Worm (Caenorhabditis elegans) whole organism, L3 larva: ENCODE measurements around the gene F36H1.11.

Source experiments
- R02D3.7 ChIP-seq: fragments of 150-350 bp; optimal IDR thresholded peaks from 2 replicates; lab custom pipeline; 2014; ENCODE audit warnings: missing biosample characterization, missing genetic modification characterization
- ZK546.5 ChIP-seq: sonication (generic microtip); optimal IDR thresholded peaks from 2 replicates; lab custom pipeline; 2017; ENCODE audit warnings: missing biosample characterization, missing genetic modification characterization
- aly-2 ChIP-seq: fragments of 150-350 bp; optimal IDR thresholded peaks from 2 replicates; lab custom pipeline; 2014; ENCODE audit warnings: missing biosample characterization, missing genetic modification characterization
- ama-1 ChIP-seq: fragments of 150-350 bp; optimal IDR thresholded peaks from 2 replicates; lab custom pipeline; 2018
- ceh-16 ChIP-seq: sonication (generic microtip); optimal IDR thresholded peaks from 2 replicates; lab custom pipeline; 2017; ENCODE audit warnings: missing biosample characterization, missing genetic modification characterization
- ceh-28 ChIP-seq: fragments of 150-350 bp; optimal IDR thresholded peaks from 2 replicates; lab custom pipeline; 2014; ENCODE audit warnings: missing biosample characterization, missing genetic modification reagents, missing genetic modification characterization
- ceh-82 ChIP-seq: fragments of 150-350 bp; optimal IDR thresholded peaks from 2 replicates; lab custom pipeline; 2014; ENCODE audit warnings: missing biosample characterization, missing genetic modification characterization
- ceh-9 ChIP-seq: sonication (generic microtip); optimal IDR thresholded peaks from 2 replicates; lab custom pipeline; 2018; ENCODE audit warnings: missing biosample characterization, missing genetic modification characterization
- daf-12 ChIP-seq: fragments of 150-350 bp; optimal IDR thresholded peaks from 2 replicates; lab custom pipeline; 2014; ENCODE audit warnings: missing biosample characterization, missing genetic modification reagents, missing genetic modification characterization
- egl-27 ChIP-seq: sonication (generic microtip); optimal IDR thresholded peaks from 4 replicates; lab custom pipeline; 2017; ENCODE audit warnings: missing biosample characterization, missing genetic modification reagents, missing genetic modification characterization
- egl-5 ChIP-seq: fragments of 150-350 bp; optimal IDR thresholded peaks from 2 replicates; lab custom pipeline; 2017; ENCODE audit warnings: missing biosample characterization, missing genetic modification reagents, missing genetic modification characterization, inconsistent platforms
- elt-1 ChIP-seq: fragments of 150-350 bp; optimal IDR thresholded peaks from 2 replicates; lab custom pipeline; 2014; ENCODE audit warnings: missing biosample characterization, missing genetic modification characterization
- elt-2 ChIP-seq: sonication (generic microtip); optimal IDR thresholded peaks from 2 replicates; lab custom pipeline; 2016; ENCODE audit warnings: missing genetic modification reagents, mild to moderate bottlenecking, missing genetic modification characterization, missing compliant biosample characterization
- elt-3 ChIP-seq, 3 experiments: fragments of 150-350 bp in 1 of 3; sonication (generic microtip) in 2 of 3; optimal IDR thresholded peaks; 2 replicates in 2 of 3; 4 replicates in 1 of 3; lab custom pipeline; 2014 to 2017; ENCODE audit warnings: missing biosample characterization in 3 of 3, missing genetic modification characterization in 3 of 3
- eor-1 ChIP-seq, 2 experiments: fragments of 150-350 bp; optimal IDR thresholded peaks; 2 replicates each; lab custom pipeline; 2014 to 2018; ENCODE audit warnings: missing biosample characterization in 2 of 2, missing genetic modification characterization in 2 of 2
- fkh-10 ChIP-seq: sonication (generic microtip); optimal IDR thresholded peaks from 2 replicates; lab custom pipeline; 2017; ENCODE audit warnings: missing biosample characterization, missing genetic modification reagents, missing genetic modification characterization
- fkh-2 ChIP-seq: fragments of 150-350 bp; optimal IDR thresholded peaks from 2 replicates; lab custom pipeline; 2014; ENCODE audit warnings: missing biosample characterization, missing genetic modification reagents, missing genetic modification characterization
- fos-1 ChIP-seq: fragments of 150-350 bp; optimal IDR thresholded peaks from 2 replicates; lab custom pipeline; 2014; ENCODE audit warnings: missing biosample characterization, missing genetic modification characterization
- hmg-11 ChIP-seq: sonication (generic microtip); optimal IDR thresholded peaks from 2 replicates; lab custom pipeline; 2016; ENCODE audit warnings: missing genetic modification characterization, missing compliant biosample characterization
- jun-1 ChIP-seq: fragments of 150-350 bp; optimal IDR thresholded peaks from 2 replicates; lab custom pipeline; 2014; ENCODE audit warnings: missing biosample characterization, missing genetic modification reagents, missing genetic modification characterization
- lin-15B ChIP-seq: fragments of 150-350 bp; optimal IDR thresholded peaks from 2 replicates; lab custom pipeline; 2014; ENCODE audit warnings: missing biosample characterization, missing genetic modification characterization
- lin-39 ChIP-seq: fragments of 150-350 bp; optimal IDR thresholded peaks from 2 replicates; lab custom pipeline; 2018; ENCODE audit warnings: missing biosample characterization, missing genetic modification reagents, missing genetic modification characterization
- lsy-12 ChIP-seq: sonication (generic microtip); optimal IDR thresholded peaks from 2 replicates; lab custom pipeline; 2016; ENCODE audit warnings: mild to moderate bottlenecking, missing genetic modification characterization, missing compliant biosample characterization
- mdl-1 ChIP-seq: fragments of 150-350 bp; optimal IDR thresholded peaks from 2 replicates; lab custom pipeline; 2014; ENCODE audit warnings: missing biosample characterization, missing genetic modification characterization
- mml-1 ChIP-seq: fragments of 150-350 bp; sonication (generic microtip); optimal IDR thresholded peaks from 3 replicates; lab custom pipeline; 2014; ENCODE audit warnings: missing biosample characterization, missing genetic modification characterization
- nfya-1 ChIP-seq: sonication (generic microtip); optimal IDR thresholded peaks from 2 replicates; lab custom pipeline; 2017; ENCODE audit warnings: missing genetic modification characterization, mild to moderate bottlenecking, missing compliant biosample characterization, antibody characterized with exemption, moderate library complexity; ENCODE audit not compliant: insufficient read depth
- nhr-11 ChIP-seq: fragments of 150-350 bp; optimal IDR thresholded peaks from 2 replicates; lab custom pipeline; 2014; ENCODE audit warnings: missing biosample characterization, missing genetic modification characterization
- nhr-12 ChIP-seq: fragments of 150-350 bp; optimal IDR thresholded peaks from 2 replicates; lab custom pipeline; 2014; ENCODE audit warnings: missing biosample characterization, missing genetic modification characterization
- nhr-23 ChIP-seq: fragments of 150-350 bp; optimal IDR thresholded peaks from 2 replicates; lab custom pipeline; 2014; ENCODE audit warnings: missing biosample characterization, missing genetic modification reagents, missing genetic modification characterization
- nhr-237 ChIP-seq: fragments of 150-350 bp; optimal IDR thresholded peaks from 2 replicates; lab custom pipeline; 2014; ENCODE audit warnings: missing biosample characterization, missing genetic modification characterization
- nhr-25 ChIP-seq: sonication (generic microtip); optimal IDR thresholded peaks from 2 replicates; lab custom pipeline; 2017; ENCODE audit warnings: missing biosample characterization, missing genetic modification characterization
- nhr-28 ChIP-seq: fragments of 150-350 bp; optimal IDR thresholded peaks from 2 replicates; lab custom pipeline; 2014; ENCODE audit warnings: missing biosample characterization, missing genetic modification characterization
- nhr-43 ChIP-seq: sonication (generic microtip); optimal IDR thresholded peaks from 2 replicates; lab custom pipeline; 2016; ENCODE audit warnings: mild to moderate bottlenecking, missing genetic modification characterization, missing compliant biosample characterization; ENCODE audit not compliant: poor library complexity, severe bottlenecking
- nhr-67 ChIP-seq: fragments of 150-350 bp; optimal IDR thresholded peaks from 2 replicates; lab custom pipeline; 2014; ENCODE audit warnings: missing biosample characterization, missing genetic modification characterization
- nhr-76 ChIP-seq: fragments of 150-350 bp; sonication (generic microtip); optimal IDR thresholded peaks from 5 replicates; lab custom pipeline; 2014; ENCODE audit warnings: missing biosample characterization, missing genetic modification characterization
- nhr-77 ChIP-seq: fragments of 150-350 bp; optimal IDR thresholded peaks from 2 replicates; lab custom pipeline; 2014; ENCODE audit warnings: missing biosample characterization, missing genetic modification characterization
- pha-4 ChIP-seq: fragments of 150-350 bp; optimal IDR thresholded peaks from 2 replicates; lab custom pipeline; 2014; ENCODE audit warnings: missing biosample characterization, missing genetic modification reagents, missing genetic modification characterization
- pqm-1 ChIP-seq: fragments of 150-350 bp; optimal IDR thresholded peaks from 2 replicates; lab custom pipeline; 2017; ENCODE audit warnings: missing biosample characterization, missing genetic modification characterization, inconsistent platforms
- sea-2 ChIP-seq: fragments of 150-350 bp; sonication (generic microtip); optimal IDR thresholded peaks from 4 replicates; lab custom pipeline; 2014; ENCODE audit warnings: missing biosample characterization, missing genetic modification reagents, missing genetic modification characterization
- skn-1 ChIP-seq: fragments of 150-350 bp; optimal IDR thresholded peaks from 2 replicates; lab custom pipeline; 2014; ENCODE audit warnings: missing biosample characterization, missing genetic modification characterization
- snpc-4 ChIP-seq: fragments of 150-350 bp; optimal IDR thresholded peaks from 2 replicates; lab custom pipeline; 2014; ENCODE audit warnings: missing biosample characterization, missing genetic modification characterization
- unc-39 ChIP-seq: sonication (generic microtip); optimal IDR thresholded peaks from 4 replicates; lab custom pipeline; 2017; ENCODE audit warnings: missing biosample characterization, missing genetic modification characterization
- unc-62 ChIP-seq: fragments of 150-350 bp; sonication (generic microtip); optimal IDR thresholded peaks from 4 replicates; lab custom pipeline; 2014; ENCODE audit warnings: missing biosample characterization, missing genetic modification reagents, missing genetic modification characterization
- zag-1 ChIP-seq: fragments of 150-350 bp; optimal IDR thresholded peaks from 2 replicates; lab custom pipeline; 2014; ENCODE audit warnings: missing biosample characterization, missing genetic modification characterization
- ztf-11 ChIP-seq: fragments of 150-350 bp; optimal IDR thresholded peaks from 2 replicates; lab custom pipeline; 2014; ENCODE audit warnings: missing biosample characterization, missing genetic modification characterization
- ztf-4 ChIP-seq: fragments of 150-350 bp; optimal IDR thresholded peaks from 2 replicates; lab custom pipeline; 2014; ENCODE audit warnings: missing biosample characterization, missing genetic modification characterization

Gene F36H1.11

ce11 chrIV:11025941-11026340 lies 23.0 kb upstream of the F36H1.11 start (continued):
- TF ChIP-seq egl-27 (tag; lab: Kevin White, UChicago) (no peak), nhr-67 (tag; lab: Kevin White, UChicago) (no peak), elt-3 (tag; optimal IDR thresholded peaks at IDR 0.05; lab: Kevin White, UChicago) (peak in 1 of 3 experiments; percentile 8), nhr-23 (tag; lab: Kevin White, UChicago) (no peak), mdl-1 (no peak)

ce11 chrIV:11026648-11027047 lies 22.3 kb upstream of the F36H1.11 start:
- TF ChIP-seq nhr-25 (tag; lab: Kevin White, UChicago), result no peak
- no peak for TF ChIP-seq pqm-1
- TF ChIP-seq snpc-4 (tag; lab: Kevin White, UChicago), result peak; percentile 5
- TF ChIP-seq nhr-11 (tag; lab: Kevin White, UChicago), result no peak
- no peak for TF ChIP-seq lsy-12 (tag; lab: Kevin White, UChicago)
- TF ChIP-seq fkh-10 (GFP tag; lab: Kevin White, UChicago), result no peak
- TF ChIP-seq unc-39, result no peak
- TF ChIP-seq pha-4 (tag; lab: Kevin White, UChicago), result no peak
- TF ChIP-seq lin-15B (tag; lab: Kevin White, UChicago), result peak; percentile 31
- TF ChIP-seq nhr-28 (tag; lab: Kevin White, UChicago), result no peak
- TF ChIP-seq skn-1 (tag; lab: Kevin White, UChicago), result peak; percentile 31
- no peak for TF ChIP-seq jun-1 (tag; lab: Kevin White, UChicago)
- TF ChIP-seq nhr-12 (tag; lab: Kevin White, UChicago), result no peak
- TF ChIP-seq unc-62 (GFP tag; lab: Kevin White, UChicago), result no peak
- no peak for TF ChIP-seq ztf-4 (tag; lab: Kevin White, UChicago)
- TF ChIP-seq egl-5 (tag; lab: Kevin White, UChicago), result no peak
- peak; percentile 0 for TF ChIP-seq elt-2 (tag; lab: Kevin White, UChicago)
- no peak for TF ChIP-seq ceh-16 (tag; lab: Kevin White, UChicago)
- no peak for TF ChIP-seq eor-1 (tag; optimal IDR thresholded peaks at IDR 0.05; lab: Kevin White, UChicago)
- TF ChIP-seq ceh-9 (tag; lab: Kevin White, UChicago), result no peak
- no peak for TF ChIP-seq nfya-1

- TF ChIP-seq elt-3 (tag; optimal IDR thresholded peaks at IDR 0.05; lab: Kevin White, UChicago), result no peak
- peak; percentile 94 for TF ChIP-seq nhr-25 (tag; lab: Kevin White, UChicago)
- TF ChIP-seq nhr-12 (tag; lab: Kevin White, UChicago), result no peak
- TF ChIP-seq unc-39, result no peak
- peak; percentile 58 for TF ChIP-seq lsy-12 (tag; lab: Kevin White, UChicago)
- no peak for TF ChIP-seq ceh-16 (tag; lab: Kevin White, UChicago)
- peak; percentile 87 for TF ChIP-seq hmg-11
- TF ChIP-seq ztf-11, result no peak
- peak; percentile 94 for TF ChIP-seq nhr-23 (tag; lab: Kevin White, UChicago)
- no peak for TF ChIP-seq fkh-2 (tag; lab: Kevin White, UChicago)
- peak; percentile 77 for TF ChIP-seq jun-1 (tag; lab: Kevin White, UChicago)
- TF ChIP-seq nhr-28 (tag; lab: Kevin White, UChicago), result no peak
- no peak for TF ChIP-seq ceh-82 (tag; lab: Kevin White, UChicago)
- peak; percentile 72 for TF ChIP-seq elt-2 (tag; lab: Kevin White, UChicago)
- TF ChIP-seq nhr-237 (tag; lab: Kevin White, UChicago), result no peak
- peak; percentile 80 for TF ChIP-seq nhr-43 (tag; lab: Kevin White, UChicago)
- TF ChIP-seq nhr-67 (tag; lab: Kevin White, UChicago), result no peak
- TF ChIP-seq ztf-4 (tag; lab: Kevin White, UChicago), result no peak
- peak; percentile 90 for TF ChIP-seq nfya-1
- TF ChIP-seq zag-1, result peak; percentile 53
- peak; percentile 73 for TF ChIP-seq fos-1 (tag; lab: Kevin White, UChicago)
- peak; percentile 69 for TF ChIP-seq pqm-1
- no peak for TF ChIP-seq egl-5 (tag; lab: Kevin White, UChicago)
- peak; percentile 63 for TF ChIP-seq ceh-9 (tag; lab: Kevin White, UChicago)
- peak; percentile 13 for TF ChIP-seq mdl-1
- peak; percentile 70 for TF ChIP-seq unc-62 (GFP tag; lab: Kevin White, UChicago)
- TF ChIP-seq mml-1 (tag; lab: Kevin White, UChicago), result no peak
- no peak for TF ChIP-seq ZK546.5 (tag; lab: Kevin White, UChicago)
- TF ChIP-seq nhr-76, result no peak
- TF ChIP-seq eor-1 (tag; optimal IDR thresholded peaks at IDR 0.05; lab: Kevin White, UChicago), result no peak
- no peak for TF ChIP-seq aly-2 (tag; lab: Kevin White, UChicago)
- peak; percentile 76 for TF ChIP-seq snpc-4 (tag; lab: Kevin White, UChicago)
- TF ChIP-seq nhr-77, result no peak
- no peak for TF ChIP-seq sea-2 (GFP tag; lab: Kevin White, UChicago)
- peak; percentile 84 for TF ChIP-seq skn-1 (tag; lab: Kevin White, UChicago)
- no peak for TF ChIP-seq daf-12
- peak; percentile 92 for TF ChIP-seq lin-39 (tag; lab: Kevin White, UChicago)
- peak; percentile 66 for TF ChIP-seq ceh-28 (tag; lab: Kevin White, UChicago)
- no peak for TF ChIP-seq nhr-11 (tag; lab: Kevin White, UChicago)
- TF ChIP-seq R02D3.7 (tag; lab: Kevin White, UChicago), result peak; percentile 46
- TF ChIP-seq ama-1 (lab: Kevin White, UChicago), result peak; percentile 92
- TF ChIP-seq pha-4 (tag; lab: Kevin White, UChicago), result peak; percentile 96
- TF ChIP-seq elt-1, result no peak
- TF ChIP-seq lin-15B (tag; lab: Kevin White, UChicago), result peak; percentile 64
- TF ChIP-seq fkh-10 (GFP tag; lab: Kevin White, UChicago), result no peak
Measured at ce11 chrIV:11027560-11027959, 21.4 kb upstream of the F36H1.11 start.
